Worm (Caenorhabditis elegans) whole organism, L4/young adult: Measurements from ENCODE around the gene K09H11.9.

Experiments used
- dao-5 ChIP-seq: sonication (generic microtip); optimal IDR thresholded peaks from 2 replicates; lab custom pipeline; 2016; ENCODE audit warnings: missing genotype, missing genetic modification characterization, moderate library complexity, missing compliant biosample characterization
- him-1 ChIP-seq: sonication (generic microtip); optimal IDR thresholded peaks from 2 replicates; lab custom pipeline; 2016; ENCODE audit warnings: missing genotype, missing genetic modification reagents, missing genetic modification characterization, missing compliant biosample characterization

- TF ChIP-seq him-1 (tag; lab: Kevin White, UChicago) (no peak), dao-5 (tag; lab: Kevin White, UChicago) (no peak)
These were observed 8.0 kb upstream of the K09H11.9 start for ce11 chrV:5724395-5724794.
